Worm (Caenorhabditis elegans) whole organism, young adult: ENCODE data around the gene ufd-1.

ENCODE experiments used
- B0261.1 ChIP-seq: sonication (generic microtip); optimal IDR thresholded peaks from 2 replicates; lab custom pipeline; 2016; ENCODE audit warnings: mild to moderate bottlenecking, missing genetic modification characterization, moderate library complexity, missing compliant biosample characterization
- B0336.3 ChIP-seq: fragments of 200-800 bp; sonication (Bioruptor generic); IDR thresholded peaks from 2 replicates; pipeline ENCODE4 v1.3.6; 2022; ENCODE audit warnings: missing genetic modification characterization, missing compliant biosample characterization
- F57A8.1 ChIP-seq: fragments of 200-800 bp; sonication (Bioruptor generic); optimal IDR thresholded peaks from 2 replicates; lab custom pipeline; 2018; ENCODE audit warnings: mild to moderate bottlenecking, missing genetic modification characterization, moderate library complexity, missing compliant biosample characterization
- T07F8.4 ChIP-seq: sonication (generic microtip); optimal IDR thresholded peaks from 2 replicates; lab custom pipeline; 2016; ENCODE audit warnings: mild to moderate bottlenecking, missing genetic modification characterization, moderate library complexity, missing compliant biosample characterization
- Y56A3A.18 ChIP-seq: fragments of 200-800 bp; sonication (Bioruptor generic); IDR thresholded peaks from 2 replicates; pipeline ENCODE4 v1.3.6; 2022; ENCODE audit warnings: missing genetic modification reagents, missing genetic modification characterization, missing compliant biosample characterization
- Y67H2A.10 ChIP-seq: fragments of 200-800 bp; sonication (Bioruptor generic); conservative IDR thresholded peaks from 2 replicates; pipeline ENCODE4 v1.3.6; 2022; ENCODE audit warnings: missing genetic modification reagents, missing genetic modification characterization, missing compliant biosample characterization
- ZK185.1 ChIP-seq: sonication (generic microtip); optimal IDR thresholded peaks from 2 replicates; lab custom pipeline; 2016; ENCODE audit warnings: mild to moderate bottlenecking, missing genetic modification characterization, missing compliant biosample characterization; ENCODE audit not compliant: poor library complexity, severe bottlenecking
- aptf-3 ChIP-seq: fragments of 200-800 bp; sonication (Bioruptor generic); IDR thresholded peaks from 2 replicates; pipeline ENCODE4 v1.3.6; 2022; ENCODE audit warnings: missing genetic modification characterization, missing compliant biosample characterization
- atf-7 ChIP-seq: sonication (generic microtip); optimal IDR thresholded peaks from 2 replicates; lab custom pipeline; 2017; ENCODE audit warnings: mild to moderate bottlenecking, missing genetic modification characterization, missing compliant biosample characterization
- attf-3 ChIP-seq: fragments of 200-800 bp; sonication (Bioruptor generic); conservative IDR thresholded peaks from 2 replicates; pipeline ENCODE4 v1.3.6; 2022; ENCODE audit warnings: missing genetic modification reagents, missing genetic modification characterization, missing compliant biosample characterization
- attf-6 ChIP-seq: fragments of 200-800 bp; sonication (Bioruptor generic); IDR thresholded peaks from 2 replicates; pipeline ENCODE4 v1.3.6; 2022; ENCODE audit warnings: missing genetic modification reagents, missing genetic modification characterization, missing compliant biosample characterization
- bed-1 ChIP-seq: fragments of 200-800 bp; sonication (Bioruptor generic); IDR thresholded peaks from 2 replicates; pipeline ENCODE4 v1.3.6; 2022; ENCODE audit warnings: missing genetic modification reagents, missing genetic modification characterization, missing compliant biosample characterization
- bed-2 ChIP-seq: fragments of 200-800 bp; sonication (Bioruptor generic); IDR thresholded peaks from 2 replicates; pipeline ENCODE4 v1.3.6; 2022; ENCODE audit warnings: missing genetic modification reagents, missing genetic modification characterization, missing compliant biosample characterization
- ccch-3 ChIP-seq: fragments of 200-800 bp; sonication (Bioruptor generic); optimal IDR thresholded peaks from 2 replicates; lab custom pipeline; 2018; ENCODE audit warnings: mild to moderate bottlenecking, missing genetic modification characterization, missing compliant biosample characterization
- ceh-79 ChIP-seq: sonication (generic microtip); optimal IDR thresholded peaks from 2 replicates; lab custom pipeline; 2017; ENCODE audit warnings: mild to moderate bottlenecking, missing genetic modification characterization, missing compliant biosample characterization
- dox-1 ChIP-seq: fragments of 200-800 bp; sonication (Bioruptor generic); IDR thresholded peaks from 2 replicates; pipeline ENCODE4 v1.3.6; 2022; ENCODE audit warnings: missing genetic modification reagents, missing genetic modification characterization, missing compliant biosample characterization
- egrh-3 ChIP-seq: fragments of 200-800 bp; sonication (Bioruptor generic); IDR thresholded peaks from 2 replicates; pipeline ENCODE4 v1.3.6; 2022; ENCODE audit warnings: missing genetic modification reagents, missing genetic modification characterization, missing compliant biosample characterization
- gei-17 ChIP-seq: fragments of 200-800 bp; sonication (Bioruptor generic); optimal IDR thresholded peaks from 2 replicates; lab custom pipeline; 2018; ENCODE audit warnings: mild to moderate bottlenecking, missing genetic modification characterization, missing compliant biosample characterization
- lin-35 ChIP-seq, 3 experiments: fragments of 150-350 bp in 2 of 3; sonication (generic microtip) in 1 of 3; optimal IDR thresholded peaks; 2 replicates each; lab custom pipeline; 2014 to 2018; ENCODE audit warnings: missing biosample characterization in 3 of 3, missing genetic modification characterization in 3 of 3, missing genetic modification reagents in 3 of 3
- lsl-1 ChIP-seq: fragments of 200-800 bp; sonication (Bioruptor generic); optimal IDR thresholded peaks from 2 replicates; lab custom pipeline; 2018; ENCODE audit warnings: mild to moderate bottlenecking, missing genetic modification characterization, moderate library complexity, missing compliant biosample characterization
- madf-8 ChIP-seq: fragments of 200-800 bp; sonication (Bioruptor generic); conservative IDR thresholded peaks from 2 replicates; pipeline ENCODE4 v1.3.6; 2022; ENCODE audit warnings: missing genetic modification reagents, missing genetic modification characterization, missing compliant biosample characterization
- mel-28 ChIP-seq: sonication (generic microtip); optimal IDR thresholded peaks from 2 replicates; lab custom pipeline; 2016; ENCODE audit warnings: borderline replicate concordance, mild to moderate bottlenecking, missing genetic modification characterization, missing compliant biosample characterization
- nfya-2 ChIP-seq: fragments of 200-800 bp; sonication (Bioruptor generic); IDR thresholded peaks from 2 replicates; pipeline ENCODE4 v1.3.6; 2022; ENCODE audit warnings: missing genetic modification reagents, missing genetic modification characterization, missing compliant biosample characterization
- nfyb-1 ChIP-seq: fragments of 200-800 bp; sonication (Bioruptor generic); IDR thresholded peaks from 2 replicates; pipeline ENCODE4 v1.3.6; 2022; ENCODE audit warnings: missing genetic modification reagents, missing genetic modification characterization, missing compliant biosample characterization
- pha-4 ChIP-seq: fragments of 150-350 bp; sonication (generic microtip); optimal IDR thresholded peaks from 2 replicates; lab custom pipeline; 2014; ENCODE audit warnings: missing biosample characterization, missing genetic modification reagents, missing genetic modification characterization
- rcor-1 ChIP-seq: fragments of 200-800 bp; sonication (Bioruptor generic); IDR thresholded peaks from 2 replicates; pipeline ENCODE4 v1.3.6; 2022; ENCODE audit warnings: missing genetic modification reagents, missing genetic modification characterization, missing compliant biosample characterization
- rpc-1 ChIP-seq, 2 experiments: fragments of 150-350 bp in 1 of 2; sonication (generic microtip) in 1 of 2; optimal IDR thresholded peaks; 2 replicates each; lab custom pipeline; 2014 to 2018; ENCODE audit warnings: missing biosample characterization in 1 of 2, missing genetic modification characterization in 1 of 2, missing genetic modification reagents in 1 of 2, missing genotype in 1 of 2
- sdz-38 ChIP-seq: sonication (generic microtip); optimal IDR thresholded peaks from 2 replicates; lab custom pipeline; 2016; ENCODE audit warnings: missing genotype, missing genetic modification characterization, missing compliant biosample characterization
- sea-2 ChIP-seq: fragments of 200-800 bp; sonication (Bioruptor generic); IDR thresholded peaks from 2 replicates; pipeline ENCODE4 v1.3.6; 2022; ENCODE audit warnings: missing genetic modification characterization, missing compliant biosample characterization
- snpc-1.1 ChIP-seq: sonication (generic microtip); optimal IDR thresholded peaks from 2 replicates; lab custom pipeline; 2017; ENCODE audit warnings: missing genetic modification characterization, mild to moderate bottlenecking, missing compliant biosample characterization, antibody characterized with exemption, moderate library complexity, missing genotype, missing genetic modification reagents; ENCODE audit not compliant: insufficient read depth
- snpc-4 ChIP-seq, 5 experiments: fragments of 150-350 bp in 1 of 5; sonication (generic microtip) in 4 of 5; optimal IDR thresholded peaks; 2 replicates each; lab custom pipeline; 2014 to 2018; ENCODE audit warnings: missing genetic modification characterization in 5 of 5, missing biosample characterization in 3 of 5, antibody characterized with exemption in 2 of 5, mild to moderate bottlenecking in 2 of 5, missing compliant biosample characterization in 2 of 5, missing genotype in 2 of 5, moderate library complexity in 2 of 5, missing genetic modification reagents in 1 of 5
- somi-1 ChIP-seq: fragments of 200-800 bp; sonication (Bioruptor generic); optimal IDR thresholded peaks from 2 replicates; lab custom pipeline; 2018; ENCODE audit warnings: mild to moderate bottlenecking, missing genetic modification characterization, missing compliant biosample characterization
- tbp1 ChIP-seq: fragments of 200-800 bp; sonication (Bioruptor generic); optimal IDR thresholded peaks from 2 replicates; lab custom pipeline; 2018; ENCODE audit warnings: mild to moderate bottlenecking, missing genetic modification characterization, missing compliant biosample characterization
- tbx-9 ChIP-seq: sonication (generic microtip); optimal IDR thresholded peaks from 2 replicates; lab custom pipeline; 2016; ENCODE audit warnings: borderline replicate concordance, missing genetic modification characterization, inconsistent platforms, missing compliant biosample characterization
- zfh-2 ChIP-seq: fragments of 200-800 bp; sonication (Bioruptor generic); conservative IDR thresholded peaks from 2 replicates; pipeline ENCODE4 v1.3.6; 2022; ENCODE audit warnings: missing genetic modification reagents, missing genetic modification characterization, missing compliant biosample characterization
- ztf-18 ChIP-seq: sonication (generic microtip); optimal IDR thresholded peaks from 2 replicates; lab custom pipeline; 2016; ENCODE audit warnings: missing genotype, mild to moderate bottlenecking, missing genetic modification characterization, missing compliant biosample characterization
- ztf-22 ChIP-seq: fragments of 200-800 bp; sonication (Bioruptor generic); optimal IDR thresholded peaks from 2 replicates; lab custom pipeline; 2018; ENCODE audit warnings: mild to moderate bottlenecking, missing genetic modification characterization, moderate library complexity, missing compliant biosample characterization
- ztf-25 ChIP-seq: fragments of 200-800 bp; sonication (Bioruptor generic); IDR thresholded peaks from 2 replicates; pipeline ENCODE4 v1.3.6; 2022; ENCODE audit warnings: missing genetic modification reagents, missing genetic modification characterization, missing compliant biosample characterization
- ztf-3 ChIP-seq: fragments of 200-800 bp; sonication (Bioruptor generic); optimal IDR thresholded peaks from 2 replicates; lab custom pipeline; 2018; ENCODE audit warnings: mild to moderate bottlenecking, missing genetic modification characterization, missing compliant biosample characterization
- ztf-6 ChIP-seq: fragments of 200-800 bp; sonication (Bioruptor generic); IDR thresholded peaks from 2 replicates; pipeline ENCODE4 v1.3.6; 2022; ENCODE audit warnings: missing genetic modification reagents, missing genetic modification characterization, missing compliant biosample characterization

The ufd-1 gene

DNA sequence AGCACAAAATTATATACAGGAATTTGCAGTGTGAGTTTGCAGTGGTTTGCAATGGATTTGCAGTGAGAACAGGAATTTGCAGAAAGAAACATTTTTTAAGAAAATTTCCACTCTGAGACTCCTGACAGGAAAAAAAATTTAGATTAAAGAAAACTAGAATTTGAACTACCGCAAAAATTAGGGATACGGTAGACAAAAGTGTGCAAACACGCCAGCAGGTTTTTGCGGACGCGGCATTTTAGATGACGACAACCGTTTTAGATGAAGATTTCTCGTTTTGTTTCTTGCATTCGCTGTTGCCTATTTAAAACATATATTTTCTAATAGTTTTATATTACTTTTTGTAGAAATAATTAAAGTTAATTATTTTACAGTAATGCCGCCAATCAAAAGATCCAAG is 41.2 kb upstream of the ufd-1 start, which contains the start of gene wdr-46 (continued):
- TF ChIP-seq rpc-1 (optimal IDR thresholded peaks at IDR 0.05; lab: Kevin White, UChicago) (no peak), rpc-1 (tag; optimal IDR thresholded peaks at IDR 0.05; lab: Kevin White, UChicago) (no peak), aptf-3 (GFP tag; lab: Robert Waterston, UW) (no peak), B0336.3 (GFP tag; lab: Robert Waterston, UW) (no peak), ZK185.1 (tag; lab: Kevin White, UChicago) (peak; percentile 42), nfya-2 (no peak), ccch-3 (GFP tag; lab: Kevin White, UChicago) (no peak), rcor-1 (GFP tag; lab: Robert Waterston, UW) (no peak), ztf-25 (no peak), ceh-79 (tag; lab: Kevin White, UChicago) (no peak), Y67H2A.10 (GFP tag; lab: Robert Waterston, UW) (no peak), madf-8 (GFP tag; lab: Robert Waterston, UW) (peak; percentile 30; the same call in 1 of the 2 replicates), gei-17 (peak; percentile 20), sdz-38 (no peak), Y56A3A.18 (GFP tag; lab: Robert Waterston, UW) (peak; percentile 54; the same call in 1 of the 2 replicates), tbx-9 (tag; lab: Kevin White, UChicago) (no peak), B0261.1 (tag; lab: Kevin White, UChicago) (no peak), snpc-4 (GFP tag; optimal IDR thresholded peaks at IDR 0.05; lab: Kevin White, UChicago) (no peak), snpc-4 (tag; optimal IDR thresholded peaks at IDR 0.05; lab: Kevin White, UChicago) (peak in 3 of 4 experiments; percentile 11 to 57 (median 21)), nfyb-1 (GFP tag; lab: Robert Waterston, UW) (peak; percentile 76), atf-7 (tag; lab: Kevin White, UChicago) (no peak), dox-1 (GFP tag; lab: Robert Waterston, UW) (peak; percentile 18; the same call in 1 of the 2 replicates), sea-2 (GFP tag; lab: Robert Waterston, UW) (no peak), ztf-3 (GFP tag; lab: Kevin White, UChicago) (no peak), zfh-2 (GFP tag; lab: Robert Waterston, UW) (no peak), attf-3 (GFP tag; lab: Robert Waterston, UW) (no peak), lsl-1 (GFP tag; lab: Kevin White, UChicago) (peak; percentile 86), bed-2 (GFP tag; lab: Robert Waterston, UW) (no peak), mel-28 (tag; lab: Kevin White, UChicago) (no peak), lin-35 (GFP tag; optimal IDR thresholded peaks at IDR 0.05; lab: Kevin White, UChicago) (peak; percentile 65 to 95 (median 79)), bed-1 (GFP tag; lab: Robert Waterston, UW) (no peak), tbp1 (GFP tag; lab: Kevin White, UChicago) (peak; percentile 61), ztf-18 (tag; lab: Kevin White, UChicago) (no peak), attf-6 (GFP tag; lab: Robert Waterston, UW) (peak; percentile 61; the same call in 1 of the 2 replicates), snpc-1.1 (tag; lab: Kevin White, UChicago) (no peak), F57A8.1 (GFP tag; lab: Kevin White, UChicago) (no peak), egrh-3 (GFP tag; lab: Robert Waterston, UW) (no peak), ztf-22 (GFP tag; lab: Kevin White, UChicago) (no peak), ztf-6 (GFP tag; lab: Robert Waterston, UW) (no peak), somi-1 (GFP tag; lab: Kevin White, UChicago) (no peak), pha-4 (tag; lab: Kevin White, UChicago) (peak; percentile 51), T07F8.4 (tag; lab: Kevin White, UChicago) (no peak)
- TF ChIP-seq, all 124 proteins: peak for 36
